Fruit fly (Drosophila melanogaster) ovary, adult (tissue): Measurements from ENCODE around the gene Pex10.

Experiments used
- CG17801 ChIP-seq: fragments of 200-800 bp; optimal IDR thresholded peaks from 2 replicates; lab custom pipeline; 2019; ENCODE audit warnings: missing biosample characterization, mild to moderate bottlenecking, missing genetic modification characterization, moderate library complexity; ENCODE audit not compliant: partially characterized antibody

Pex10 gene

dm6 chr3L:1546349-1547116 lies 11.5 kb upstream of the Pex10 start:
- TF ChIP-seq CG17801 (GFP tag; lab: Kevin White, UChicago), result peak; percentile 87

- TF ChIP-seq CG17801 (GFP tag; lab: Kevin White, UChicago), result no peak
These were observed 10.9 kb upstream of the Pex10 start for dm6 chr3L:1547117-1547507.

- TF ChIP-seq CG17801 (GFP tag; lab: Kevin White, UChicago), result peak; percentile 72
These were observed 9.6 kb upstream of the Pex10 start for dm6 chr3L:1548345-1548970.

- TF ChIP-seq CG17801 (GFP tag; lab: Kevin White, UChicago), result no peak
These were observed 8.9 kb upstream of the Pex10 start for dm6 chr3L:1549148-1549547.

dm6 chr3L:1549634-1550071 lies 8.4 kb upstream of the Pex10 start:
- TF ChIP-seq CG17801 (GFP tag; lab: Kevin White, UChicago), result no peak

dm6 chr3L:1550914-1551313 lies 7.1 kb upstream of the Pex10 start:
- TF ChIP-seq CG17801 (GFP tag; lab: Kevin White, UChicago), result no peak

dm6 chr3L:1553193-1553592 lies 4.8 kb upstream of the Pex10 start, which contains the start of gene Pcyt2:
Gene Pcyt2, plus strand, starts transcription at chr3L:1553493.
- TF ChIP-seq CG17801 (GFP tag; lab: Kevin White, UChicago), result no peak

dm6 chr3L:1565092-1565491 lies 7.1 kb downstream of the Pex10 start, which contains the start of gene CG12003:
Gene CG12003, plus strand, starts transcription at chr3L:1565392.
- no peak for TF ChIP-seq CG17801 (GFP tag; lab: Kevin White, UChicago)

dm6 chr3L:1568225-1569161 lies 10.5 kb downstream of the Pex10 start, which contains the start of gene CG7879:
Gene CG7879, minus strand, starts transcription at chr3L:1568608.
- no peak for TF ChIP-seq CG17801 (GFP tag; lab: Kevin White, UChicago)

dm6 chr3L:1569162-1569965 lies 11.3 kb downstream of the Pex10 start, which contains the start of gene Tmep:
Gene Tmep, plus strand, starts transcription at chr3L:1569181.
- TF ChIP-seq CG17801 (GFP tag; lab: Kevin White, UChicago), result no peak

dm6 chr3L:1569966-1570276 lies 11.9 kb downstream of the Pex10 start:
- no peak for TF ChIP-seq CG17801 (GFP tag; lab: Kevin White, UChicago)

- TF ChIP-seq CG17801 (GFP tag; lab: Kevin White, UChicago), result no peak
These were observed 13.0 kb downstream of the Pex10 start for dm6 chr3L:1571077-1571476.

dm6 chr3L:1573191-1573590 lies 15.2 kb downstream of the Pex10 start:
- TF ChIP-seq CG17801 (GFP tag; lab: Kevin White, UChicago), result no peak

- TF ChIP-seq CG17801 (GFP tag; lab: Kevin White, UChicago), result no peak
These were observed 17.8 kb downstream of the Pex10 start for dm6 chr3L:1575731-1576376.
